Fruit fly (Drosophila melanogaster): Measurements from ENCODE around the gene mtgo.

The mtgo gene

dm6 chr2L:16542997-16543593 is 1.7 kb upstream of the mtgo start (continued):
- TF ChIP-seq Oli (tag; optimal IDR thresholded peaks at IDR 0.05) (peak; percentile 66), CG4617 (GFP tag; optimal IDR thresholded peaks at IDR 0.05; ENCODE audit: borderline replicate concordance) (peak; percentile 11), CG4328 (GFP tag; optimal IDR thresholded peaks at IDR 0.05) (peak; percentile 86), dmrt11E (tag; optimal IDR thresholded peaks at IDR 0.05) (peak; percentile 45), Spps (tag; optimal IDR thresholded peaks at IDR 0.05) (peak; percentile 38), dmrt99B (tag; optimal IDR thresholded peaks at IDR 0.05) (peak; percentile 77), exex (tag; optimal IDR thresholded peaks at IDR 0.05) (peak; percentile 57), ab (GFP tag; optimal IDR thresholded peaks at IDR 0.05) (no peak), nau (GFP tag; optimal IDR thresholded peaks at IDR 0.05) (peak; percentile 90), CG1832 (GFP tag; optimal IDR thresholded peaks at IDR 0.05) (no peak), ind (GFP tag; optimal IDR thresholded peaks at IDR 0.05) (peak; percentile 44), bsh (GFP tag; optimal IDR thresholded peaks at IDR 0.05) (peak in 1 of 2 experiments; percentile 82), CG17186 (GFP tag; optimal IDR thresholded peaks at IDR 0.05) (peak; percentile 55), CG6813 (GFP tag; optimal IDR thresholded peaks at IDR 0.05) (peak; percentile 90), Dref (GFP tag; IDR thresholded peaks at IDR 0.05) (no peak), prd (optimal IDR thresholded peaks at IDR 0.05) (no peak), prd (GFP tag; IDR thresholded peaks at IDR 0.05) (no peak), CG12219 (GFP tag; optimal IDR thresholded peaks at IDR 0.05) (peak; percentile 85), Camta (GFP tag; optimal IDR thresholded peaks at IDR 0.05) (peak; percentile 83), bbx (GFP tag; IDR thresholded peaks at IDR 0.05; ENCODE audit: partially characterized antibody) (no peak), gsb-n (tag; optimal IDR thresholded peaks at IDR 0.05) (peak; percentile 76), CG13296 (GFP tag; optimal IDR thresholded peaks at IDR 0.05) (peak; percentile 89), CG18011 (GFP tag; optimal IDR thresholded peaks at IDR 0.05) (peak; percentile 69), ro (GFP tag; IDR thresholded peaks at IDR 0.05) (no peak; the same call in 1 of the 2 replicates), CoRest (tag; optimal IDR thresholded peaks at IDR 0.05) (peak; percentile 78), ap (GFP tag; IDR thresholded peaks at IDR 0.05) (0 out of 2 replicates have a peak, but pooled peaks have one; percentile 34), CG8765 (GFP tag; IDR thresholded peaks at IDR 0.05) (no peak), sima (GFP tag; optimal IDR thresholded peaks at IDR 0.05) (no peak), HmgD (GFP tag; optimal IDR thresholded peaks at IDR 0.05) (peak; percentile 5), her (GFP tag; optimal IDR thresholded peaks at IDR 0.05) (peak; percentile 82), H2.0 (GFP tag; IDR thresholded peaks at IDR 0.05) (peak; percentile 40; the same call in 1 of the 2 replicates), Awh (GFP tag; IDR thresholded peaks at IDR 0.05) (peak; percentile 63), grau (tag; optimal IDR thresholded peaks at IDR 0.05) (peak; percentile 70), trem (tag; optimal IDR thresholded peaks at IDR 0.05) (peak; percentile 61), CG2199 (GFP tag; IDR thresholded peaks at IDR 0.05) (0 out of 3 replicates have a peak, but pooled peaks have one; percentile 48), zfh1 (GFP tag; IDR thresholded peaks at IDR 0.05) (peak; percentile 55; the same call in 2 of the 3 replicates), Poxn (GFP tag; IDR thresholded peaks at IDR 0.05) (no peak), CG12391 (tag; optimal IDR thresholded peaks at IDR 0.05) (peak; percentile 85), repo (GFP tag; optimal IDR thresholded peaks at IDR 0.05) (peak; percentile 39), Abd-B (GFP tag; optimal IDR thresholded peaks at IDR 0.05) (peak; percentile 20), pita (GFP tag; optimal IDR thresholded peaks at IDR 0.05) (peak; percentile 44), fd96Cb (tag; optimal IDR thresholded peaks at IDR 0.05) (peak; percentile 38), CG13123 (GFP tag; optimal IDR thresholded peaks at IDR 0.05) (peak; percentile 52), CG15073 (GFP tag; optimal IDR thresholded peaks at IDR 0.05) (no peak), CG16813 (GFP tag; IDR thresholded peaks at IDR 0.05; ENCODE audit: partially characterized antibody) (no peak), CG11398 (GFP tag; optimal IDR thresholded peaks at IDR 0.05) (peak; percentile 75), klu (GFP tag; IDR thresholded peaks at IDR 0.05) (no peak), lmd (GFP tag; IDR thresholded peaks at IDR 0.05) (peak; percentile 35; the same call in 1 of the 2 replicates), CG4282 (GFP tag; optimal IDR thresholded peaks at IDR 0.05) (peak; percentile 15), ftz-f1 (GFP tag; optimal IDR thresholded peaks at IDR 0.05) (no peak)

Measured in whole organism, embryonic.